Worm (Caenorhabditis elegans): ENCODE results near the gene adr-2.
A peak's percentile ranks its signal among the peaks of the same experiment; 100 is the strongest.

Gene adr-2

ce11 chrIII:7215532-7215931 is 17.1 kb downstream of the adr-2 start:
- TF ChIP-seq skn-1 (tag; optimal IDR thresholded peaks at IDR 0.05): no peak
- no peak for TF ChIP-seq fkh-10 (GFP tag; optimal IDR thresholded peaks at IDR 0.05)
- no peak for TF ChIP-seq daf-12 (tag; optimal IDR thresholded peaks at IDR 0.05)
- TF ChIP-seq lin-39 (tag; optimal IDR thresholded peaks at IDR 0.05): peak; percentile 16
- no peak for TF ChIP-seq lsy-12 (tag; optimal IDR thresholded peaks at IDR 0.05)

ce11 chrIII:7212028-7212427 is 20.7 kb downstream of the adr-2 start:
- TF ChIP-seq pqm-1 (tag; optimal IDR thresholded peaks at IDR 0.05): peak; percentile 81
- TF ChIP-seq nhr-67 (tag; optimal IDR thresholded peaks at IDR 0.05): no peak
- TF ChIP-seq elt-2 (tag; optimal IDR thresholded peaks at IDR 0.05): peak; percentile 61
- no peak for TF ChIP-seq R02D3.7 (tag; optimal IDR thresholded peaks at IDR 0.05)
- no peak for TF ChIP-seq egl-27 (tag; optimal IDR thresholded peaks at IDR 0.05)
- TF ChIP-seq daf-12 (tag; optimal IDR thresholded peaks at IDR 0.05): no peak
- no peak for TF ChIP-seq elt-3 (tag; optimal IDR thresholded peaks at IDR 0.05)
- no peak for TF ChIP-seq nhr-25 (tag; optimal IDR thresholded peaks at IDR 0.05)
- no peak for TF ChIP-seq fkh-10 (GFP tag; optimal IDR thresholded peaks at IDR 0.05)
- no peak for TF ChIP-seq eor-1 (tag; optimal IDR thresholded peaks at IDR 0.05)
- TF ChIP-seq nhr-76 (tag; optimal IDR thresholded peaks at IDR 0.05): no peak
- TF ChIP-seq unc-62 (GFP tag; optimal IDR thresholded peaks at IDR 0.05): no peak
- TF ChIP-seq skn-1 (tag; optimal IDR thresholded peaks at IDR 0.05): no peak

DNA sequence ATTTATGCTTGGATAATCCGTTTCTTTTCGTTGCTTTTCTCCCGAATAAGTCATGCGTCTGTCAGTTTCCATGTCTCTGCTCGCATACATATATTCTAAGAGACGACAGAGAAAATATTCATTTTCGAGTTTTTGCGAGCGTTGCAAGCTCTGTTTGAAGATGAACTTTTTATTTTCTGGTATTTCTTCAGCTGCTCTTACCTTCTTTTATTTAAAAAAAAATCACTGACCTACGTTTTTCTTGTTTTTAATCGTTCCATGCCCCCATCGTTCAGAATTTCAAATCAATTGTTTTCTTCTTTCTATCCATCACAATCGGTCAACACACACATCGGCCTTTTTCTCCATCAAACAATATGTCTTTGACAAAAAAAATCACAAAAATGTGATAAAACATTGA is 22.2 kb downstream of the adr-2 start:
- TF ChIP-seq snpc-4 (tag; optimal IDR thresholded peaks at IDR 0.05) (no peak), eor-1 (tag; optimal IDR thresholded peaks at IDR 0.05) (no peak), pha-4 (tag; optimal IDR thresholded peaks at IDR 0.05) (no peak), nhr-77 (tag; optimal IDR thresholded peaks at IDR 0.05) (no peak), nfya-1 (tag; optimal IDR thresholded peaks at IDR 0.05; ENCODE audit: insufficient read depth) (no peak), nhr-11 (tag; optimal IDR thresholded peaks at IDR 0.05) (no peak), sea-2 (GFP tag; optimal IDR thresholded peaks at IDR 0.05) (no peak), nhr-23 (tag; optimal IDR thresholded peaks at IDR 0.05) (no peak)

DNA sequence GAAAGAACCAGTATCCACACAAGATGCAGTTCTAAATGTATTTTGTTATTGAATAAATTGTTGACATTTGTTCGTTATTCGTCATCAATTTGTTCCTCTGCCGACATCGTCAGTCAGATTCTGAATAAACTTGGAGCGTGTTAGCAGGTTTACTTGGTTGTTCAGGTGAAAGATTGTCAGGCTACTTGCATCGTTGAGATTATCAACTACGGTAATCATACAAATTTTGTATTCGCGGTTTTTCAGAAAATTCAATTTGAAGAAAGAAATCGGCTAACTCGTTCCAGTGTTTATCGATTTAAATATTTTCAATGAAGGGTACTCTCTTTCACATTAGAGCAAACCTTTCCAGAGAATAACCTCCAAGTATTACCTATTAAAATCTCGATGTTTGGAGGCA is 23.0 kb downstream of the adr-2 start, which contains the start of gene R151.2:
TSS of gene R151.2 (plus strand) at position 247 of the 400 bp plus-strand sequence.
- TF ChIP-seq elt-3 (tag; optimal IDR thresholded peaks at IDR 0.05) (no peak), sea-2 (GFP tag; optimal IDR thresholded peaks at IDR 0.05) (no peak), lin-39 (tag; optimal IDR thresholded peaks at IDR 0.05) (no peak), nhr-76 (tag; optimal IDR thresholded peaks at IDR 0.05) (no peak), fkh-2 (tag; optimal IDR thresholded peaks at IDR 0.05) (no peak), fos-1 (tag; optimal IDR thresholded peaks at IDR 0.05) (peak; percentile 10)

DNA sequence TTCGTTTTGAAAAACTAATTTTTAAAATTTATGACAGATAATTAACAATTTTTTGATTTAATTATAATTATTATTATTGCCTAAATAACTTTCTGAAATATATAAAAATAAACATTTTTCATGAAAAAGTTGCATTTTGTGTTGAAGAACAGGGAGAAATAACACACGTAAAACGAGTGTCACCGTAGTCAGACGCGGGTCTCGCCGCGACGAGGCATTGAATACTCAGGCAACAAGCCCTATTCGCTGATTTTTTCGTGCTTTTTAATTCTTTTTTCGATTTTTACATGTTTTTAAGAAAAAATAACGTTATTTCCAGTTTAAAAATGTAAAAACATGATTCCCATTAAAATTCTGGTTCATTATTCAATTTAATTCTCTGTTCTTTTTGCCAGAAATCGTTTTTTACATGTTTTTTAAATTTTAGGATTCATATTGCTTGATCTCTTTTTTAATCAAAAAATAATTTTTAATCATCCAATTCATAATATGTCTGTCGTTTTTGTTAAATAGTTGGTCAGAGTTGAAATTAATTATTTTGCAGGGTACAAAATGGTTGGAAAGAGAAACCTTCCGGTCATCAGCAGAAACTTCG is 24.7 kb downstream of the adr-2 start, which contains the start of gene rpl-6:
TSS of gene rpl-6 (plus strand) at position 545 of the 595 bp plus-strand sequence.
- peak; percentile 60 for TF ChIP-seq ceh-28 (tag; optimal IDR thresholded peaks at IDR 0.05)
- TF ChIP-seq pqm-1 (tag; optimal IDR thresholded peaks at IDR 0.05): peak; percentile 67
- peak; percentile 98 for TF ChIP-seq pha-4 (tag; optimal IDR thresholded peaks at IDR 0.05)
- TF ChIP-seq jun-1 (tag; optimal IDR thresholded peaks at IDR 0.05): peak; percentile 35
- no peak for TF ChIP-seq ceh-9 (tag; optimal IDR thresholded peaks at IDR 0.05)
- TF ChIP-seq ZK546.5 (tag; optimal IDR thresholded peaks at IDR 0.05): peak; percentile 22
- peak; percentile 90 for TF ChIP-seq lsy-12 (tag; optimal IDR thresholded peaks at IDR 0.05)
- TF ChIP-seq elt-2 (tag; optimal IDR thresholded peaks at IDR 0.05): peak; percentile 66
- peak; percentile 98 for TF ChIP-seq nfya-1 (tag; optimal IDR thresholded peaks at IDR 0.05; ENCODE audit: insufficient read depth)
- TF ChIP-seq daf-12 (tag; optimal IDR thresholded peaks at IDR 0.05): no peak
- peak; percentile 13 for TF ChIP-seq ztf-4 (tag; optimal IDR thresholded peaks at IDR 0.05)
- peak; percentile 14 for TF ChIP-seq fkh-10 (GFP tag; optimal IDR thresholded peaks at IDR 0.05)
- TF ChIP-seq sea-2 (GFP tag; optimal IDR thresholded peaks at IDR 0.05): no peak
- TF ChIP-seq lin-15B (tag; optimal IDR thresholded peaks at IDR 0.05): peak; percentile 93
- no peak for TF ChIP-seq ceh-82 (tag; optimal IDR thresholded peaks at IDR 0.05)
- no peak for TF ChIP-seq nhr-237 (tag; optimal IDR thresholded peaks at IDR 0.05)
- TF ChIP-seq ama-1 (optimal IDR thresholded peaks at IDR 0.05): peak; percentile 59
- peak; percentile 77 for TF ChIP-seq skn-1 (tag; optimal IDR thresholded peaks at IDR 0.05)
- TF ChIP-seq elt-1 (tag; optimal IDR thresholded peaks at IDR 0.05): peak; percentile 18
- peak; percentile 73 for TF ChIP-seq lin-39 (tag; optimal IDR thresholded peaks at IDR 0.05)
- no peak for TF ChIP-seq unc-62 (GFP tag; optimal IDR thresholded peaks at IDR 0.05)
- peak; percentile 1 for TF ChIP-seq nhr-76 (tag; optimal IDR thresholded peaks at IDR 0.05)
- TF ChIP-seq ztf-11 (tag; optimal IDR thresholded peaks at IDR 0.05): no peak
- TF ChIP-seq R02D3.7 (tag; optimal IDR thresholded peaks at IDR 0.05): peak; percentile 84
- TF ChIP-seq nhr-25 (tag; optimal IDR thresholded peaks at IDR 0.05): peak; percentile 88
- peak; percentile 48 for TF ChIP-seq snpc-4 (tag; optimal IDR thresholded peaks at IDR 0.05)
- peak; percentile 66 for TF ChIP-seq egl-5 (tag; optimal IDR thresholded peaks at IDR 0.05)
- TF ChIP-seq nhr-23 (tag; optimal IDR thresholded peaks at IDR 0.05): peak; percentile 98
- TF ChIP-seq nhr-77 (tag; optimal IDR thresholded peaks at IDR 0.05): no peak
- TF ChIP-seq ceh-16 (tag; optimal IDR thresholded peaks at IDR 0.05): peak; percentile 21
- TF ChIP-seq egl-27 (tag; optimal IDR thresholded peaks at IDR 0.05): peak; percentile 72
- peak; percentile 37 for TF ChIP-seq tbx-2 (tag; optimal IDR thresholded peaks at IDR 0.05)
- no peak for TF ChIP-seq nhr-12 (tag; optimal IDR thresholded peaks at IDR 0.05)
- peak; percentile 81 for TF ChIP-seq hmg-11 (tag; optimal IDR thresholded peaks at IDR 0.05)
- TF ChIP-seq nhr-43 (tag; optimal IDR thresholded peaks at IDR 0.05; ENCODE audit: poor library complexity, severe bottlenecking): peak; percentile 79
- TF ChIP-seq elt-3 (tag; optimal IDR thresholded peaks at IDR 0.05): peak in 1 of 3 experiments; percentile 72
